Worm (Caenorhabditis elegans) whole organism, L1 larva: ENCODE measurements around the gene C26F1.1.

Experiments
- F16B12.6 ChIP-seq: fragments of 150-350 bp; optimal IDR thresholded peaks from 2 replicates; lab custom pipeline; 2014; ENCODE audit warnings: missing biosample characterization, missing genetic modification characterization
- blmp-1 ChIP-seq: fragments of 150-350 bp; optimal IDR thresholded peaks from 2 replicates; lab custom pipeline; 2014; ENCODE audit warnings: missing biosample characterization, missing genetic modification characterization
- ceh-8 ChIP-seq: fragments of 200-800 bp; sonication (Bioruptor generic); optimal IDR thresholded peaks from 2 replicates; lab custom pipeline; 2018; ENCODE audit warnings: mild to moderate bottlenecking, missing genetic modification characterization, moderate library complexity, missing compliant biosample characterization
- ceh-90 ChIP-seq: sonication (generic microtip); optimal IDR thresholded peaks from 2 replicates; lab custom pipeline; 2016; ENCODE audit warnings: missing genetic modification characterization, missing compliant biosample characterization
- efl-1 ChIP-seq, 4 experiments: fragments of 150-350 bp; optimal IDR thresholded peaks in 3 of 4; peaks in 1 of 4; 1 replicate in 1 of 4; 2 replicates in 3 of 4; lab custom pipeline; 2014; ENCODE audit warnings: missing biosample characterization in 2 of 4, missing genetic modification characterization in 2 of 4, missing genetic modification reagents in 2 of 4
- elt-3 ChIP-seq, 6 experiments: fragments of 150-350 bp in 1 of 6; sonication (generic microtip); optimal IDR thresholded peaks; 2 replicates each; lab custom pipeline; 2017 to 2018; ENCODE audit warnings: missing biosample characterization in 6 of 6, missing genetic modification characterization in 6 of 6, inconsistent platforms in 1 of 6
- ets-5 ChIP-seq: fragments of 200-800 bp; sonication (Bioruptor generic); IDR thresholded peaks from 2 replicates; pipeline ENCODE4 v1.3.6; 2022; ENCODE audit warnings: missing genetic modification characterization, missing compliant biosample characterization
- fkh-10 ChIP-seq: sonication (generic microtip); optimal IDR thresholded peaks from 2 replicates; lab custom pipeline; 2017; ENCODE audit warnings: missing biosample characterization, missing genetic modification reagents, missing genetic modification characterization
- fos-1 ChIP-seq: fragments of 150-350 bp; optimal IDR thresholded peaks from 2 replicates; lab custom pipeline; 2014; ENCODE audit warnings: missing biosample characterization, missing genetic modification characterization
- hlh-17 ChIP-seq: fragments of 200-800 bp; sonication (Bioruptor generic); optimal IDR thresholded peaks from 2 replicates; lab custom pipeline; 2018; ENCODE audit warnings: missing genetic modification characterization, mild to moderate bottlenecking, missing compliant biosample characterization, moderate library complexity, borderline replicate concordance
- irx-1 ChIP-seq: sonication (generic microtip); optimal IDR thresholded peaks from 2 replicates; lab custom pipeline; 2016; ENCODE audit warnings: missing genetic modification characterization, missing compliant biosample characterization
- isw-1 ChIP-seq: fragments of 200-800 bp; sonication (Bioruptor generic); IDR thresholded peaks from 2 replicates; pipeline ENCODE4 v1.3.6; 2022; ENCODE audit warnings: missing genetic modification characterization, missing compliant biosample characterization
- jun-1 ChIP-seq: fragments of 150-350 bp; optimal IDR thresholded peaks from 2 replicates; lab custom pipeline; 2014; ENCODE audit warnings: missing biosample characterization, missing genetic modification reagents, missing genetic modification characterization
- lin-14 ChIP-seq: fragments of 200-800 bp; sonication (Bioruptor generic); optimal IDR thresholded peaks from 2 replicates; lab custom pipeline; 2018; ENCODE audit warnings: mild to moderate bottlenecking, missing genetic modification characterization, moderate library complexity, missing compliant biosample characterization
- lin-15B ChIP-seq: fragments of 150-350 bp; sonication (generic microtip); optimal IDR thresholded peaks from 3 replicates; lab custom pipeline; 2014; ENCODE audit warnings: missing biosample characterization, missing genetic modification characterization
- lin-35 ChIP-seq, 2 experiments: fragments of 150-350 bp; optimal IDR thresholded peaks; 2 replicates each; lab custom pipeline; 2014; ENCODE audit warnings: missing biosample characterization in 2 of 2, missing genetic modification characterization in 2 of 2, missing genetic modification reagents in 2 of 2
- mef-2 ChIP-seq: fragments of 150-350 bp; optimal IDR thresholded peaks from 2 replicates; lab custom pipeline; 2014; ENCODE audit warnings: missing biosample characterization, missing genetic modification characterization
- nhr-11 ChIP-seq: fragments of 150-350 bp; optimal IDR thresholded peaks from 2 replicates; lab custom pipeline; 2014; ENCODE audit warnings: missing biosample characterization, missing genetic modification characterization
- nhr-20 ChIP-seq: sonication (generic microtip); optimal IDR thresholded peaks from 2 replicates; lab custom pipeline; 2016; ENCODE audit warnings: mild to moderate bottlenecking, missing genetic modification characterization, missing compliant biosample characterization
- nhr-47 ChIP-seq: sonication (generic microtip); optimal IDR thresholded peaks from 2 replicates; lab custom pipeline; 2016; ENCODE audit warnings: mild to moderate bottlenecking, missing genetic modification characterization, moderate library complexity, missing compliant biosample characterization
- nhr-71 ChIP-seq: sonication (generic microtip); optimal IDR thresholded peaks from 2 replicates; lab custom pipeline; 2016; ENCODE audit warnings: mild to moderate bottlenecking, missing genetic modification characterization, moderate library complexity, missing compliant biosample characterization
- nhr-76 ChIP-seq: sonication (generic microtip); optimal IDR thresholded peaks from 2 replicates; lab custom pipeline; 2017; ENCODE audit warnings: missing biosample characterization, missing genetic modification characterization
- nhr-84 ChIP-seq: sonication (generic microtip); optimal IDR thresholded peaks from 2 replicates; lab custom pipeline; 2017; ENCODE audit warnings: missing biosample characterization, missing genetic modification characterization
- nhr-90 ChIP-seq: sonication (generic microtip); optimal IDR thresholded peaks from 2 replicates; lab custom pipeline; 2016; ENCODE audit warnings: mild to moderate bottlenecking, missing genetic modification characterization, missing compliant biosample characterization; ENCODE audit not compliant: poor library complexity
- pax-3 ChIP-seq: fragments of 200-800 bp; sonication (Bioruptor generic); optimal IDR thresholded peaks from 2 replicates; lab custom pipeline; 2018; ENCODE audit warnings: mild to moderate bottlenecking, missing genetic modification characterization, moderate library complexity, missing compliant biosample characterization
- pqm-1 ChIP-seq: sonication (generic microtip); optimal IDR thresholded peaks from 3 replicates; lab custom pipeline; 2017; ENCODE audit warnings: missing biosample characterization, missing genetic modification characterization
- skn-1 ChIP-seq: fragments of 150-350 bp; optimal IDR thresholded peaks from 2 replicates; lab custom pipeline; 2014; ENCODE audit warnings: missing biosample characterization, missing genetic modification characterization
- snpc-4 ChIP-seq: fragments of 150-350 bp; optimal IDR thresholded peaks from 2 replicates; lab custom pipeline; 2014; ENCODE audit warnings: missing biosample characterization, missing genetic modification characterization
- snu-23 ChIP-seq: sonication (generic microtip); optimal IDR thresholded peaks from 2 replicates; lab custom pipeline; 2016; ENCODE audit warnings: missing genetic modification characterization, missing compliant biosample characterization
- sup-37 ChIP-seq: fragments of 200-800 bp; sonication (Bioruptor generic); optimal IDR thresholded peaks from 2 replicates; lab custom pipeline; 2018; ENCODE audit warnings: mild to moderate bottlenecking, missing genetic modification characterization, missing compliant biosample characterization
- tlp-1 ChIP-seq: fragments of 150-350 bp; optimal IDR thresholded peaks from 2 replicates; lab custom pipeline; 2014; ENCODE audit warnings: missing biosample characterization, missing genetic modification characterization
- unc-30 ChIP-seq: sonication (generic microtip); optimal IDR thresholded peaks from 2 replicates; lab custom pipeline; 2017; ENCODE audit warnings: missing biosample characterization, missing genetic modification characterization
- unc-62 ChIP-seq: fragments of 150-350 bp; optimal IDR thresholded peaks from 2 replicates; lab custom pipeline; 2014; ENCODE audit warnings: missing biosample characterization, missing genetic modification reagents, missing genetic modification characterization
- unc-86 ChIP-seq: sonication (generic microtip); optimal IDR thresholded peaks from 2 replicates; lab custom pipeline; 2016; ENCODE audit warnings: missing genetic modification characterization, missing compliant biosample characterization
- unc-98 ChIP-seq: fragments of 200-800 bp; sonication (Bioruptor generic); IDR thresholded peaks from 2 replicates; pipeline ENCODE4 v1.3.6; 2022; ENCODE audit warnings: missing genetic modification characterization, missing compliant biosample characterization
- zip-4 ChIP-seq: fragments of 200-800 bp; sonication (Bioruptor generic); optimal IDR thresholded peaks from 2 replicates; lab custom pipeline; 2018; ENCODE audit warnings: mild to moderate bottlenecking, missing genetic modification characterization, moderate library complexity, missing compliant biosample characterization
- ztf-11 ChIP-seq, 2 experiments: sonication (generic microtip); optimal IDR thresholded peaks; 2 replicates each; lab custom pipeline; 2016 to 2017; ENCODE audit warnings: missing genetic modification characterization in 2 of 2, missing biosample characterization in 1 of 2, missing compliant biosample characterization in 1 of 2

The C26F1.1 gene

ce11 chrV:7804801-7805163 lies 19.6 kb downstream of the C26F1.1 start, which contains the start of gene xpo-1:
xpo-1 (plus strand) TSS chrV:7805064.
- TF ChIP-seq efl-1 (optimal IDR thresholded peaks at IDR 0.05; lab: Kevin White, UChicago) (no peak), efl-1 (GFP tag; optimal IDR thresholded peaks at IDR 0.05 in 1 of 2; lab: Kevin White, UChicago) (peak in 1 of 2 experiments; percentile 20), pax-3 (tag; lab: Kevin White, UChicago) (no peak), pqm-1 (tag; lab: Kevin White, UChicago) (no peak), nhr-76 (tag; lab: Kevin White, UChicago) (no peak), ceh-90 (tag; lab: Kevin White, UChicago) (no peak), irx-1 (tag; lab: Kevin White, UChicago) (no peak), ceh-8 (GFP tag; lab: Kevin White, UChicago) (no peak), isw-1 (no peak), blmp-1 (tag; lab: Kevin White, UChicago) (peak; percentile 19), elt-3 (tag; optimal IDR thresholded peaks at IDR 0.05; lab: Kevin White, UChicago) (peak in 1 of 6 experiments; percentile 18), zip-4 (GFP tag; lab: Kevin White, UChicago) (no peak), sup-37 (GFP tag; lab: Kevin White, UChicago) (no peak), jun-1 (tag; lab: Kevin White, UChicago) (no peak), tlp-1 (tag; lab: Kevin White, UChicago) (no peak)

ce11 chrV:7806629-7807028 lies 21.4 kb downstream of the C26F1.1 start:
- TF ChIP-seq fkh-10 (no peak), unc-98 (GFP tag; lab: Robert Waterston, UW) (no peak), hlh-17 (GFP tag; lab: Kevin White, UChicago) (no peak), nhr-84 (tag; lab: Kevin White, UChicago) (no peak), ceh-8 (GFP tag; lab: Kevin White, UChicago) (no peak), ztf-11 (tag; optimal IDR thresholded peaks at IDR 0.05; lab: Kevin White, UChicago) (no peak), nhr-76 (tag; lab: Kevin White, UChicago) (no peak)

- TF ChIP-seq snpc-4 (tag; lab: Kevin White, UChicago) (no peak), unc-86 (tag; lab: Kevin White, UChicago) (no peak), ets-5 (GFP tag; lab: Robert Waterston, UW) (no peak), lin-15B (tag; lab: Kevin White, UChicago) (no peak), efl-1 (optimal IDR thresholded peaks at IDR 0.05; lab: Kevin White, UChicago) (no peak), efl-1 (GFP tag; optimal IDR thresholded peaks at IDR 0.05 in 1 of 2; lab: Kevin White, UChicago) (peak in 1 of 2 experiments; percentile 59), unc-30 (no peak), tlp-1 (tag; lab: Kevin White, UChicago) (no peak), nhr-47 (no peak)
- TF ChIP-seq, all 84 proteins: peak for 1
Measured at ce11 chrV:7808444-7808843, 23.2 kb downstream of the C26F1.1 start.

- no peak for TF ChIP-seq hlh-17 (GFP tag; lab: Kevin White, UChicago)
- no peak for TF ChIP-seq jun-1 (tag; lab: Kevin White, UChicago)
- TF ChIP-seq unc-86 (tag; lab: Kevin White, UChicago) = no peak
- TF ChIP-seq unc-98 (GFP tag; lab: Robert Waterston, UW) = no peak
- peak; percentile 7 for TF ChIP-seq nhr-71 (tag; lab: Kevin White, UChicago)
- no peak for TF ChIP-seq fos-1 (tag; lab: Kevin White, UChicago)
- no peak for TF ChIP-seq nhr-47
- TF ChIP-seq unc-62 (GFP tag; lab: Kevin White, UChicago) = no peak
- TF ChIP-seq nhr-90 (tag; lab: Kevin White, UChicago) = peak; percentile 15
- TF ChIP-seq mef-2 (tag; lab: Kevin White, UChicago) = no peak
- TF ChIP-seq nhr-11 (tag; lab: Kevin White, UChicago) = no peak
- no peak for TF ChIP-seq efl-1 (optimal IDR thresholded peaks at IDR 0.05; lab: Kevin White, UChicago)
- TF ChIP-seq efl-1 (GFP tag; optimal IDR thresholded peaks at IDR 0.05 in 1 of 2; lab: Kevin White, UChicago) = peak in 1 of 2 experiments; percentile 78
- TF ChIP-seq lin-14 (GFP tag; lab: Kevin White, UChicago) = peak; percentile 28
- peak in 1 of 2 experiments; percentile 36 for TF ChIP-seq lin-35 (GFP tag; optimal IDR thresholded peaks at IDR 0.05; lab: Kevin White, UChicago)
- no peak for TF ChIP-seq skn-1
- TF ChIP-seq snu-23 (GFP tag; lab: Kevin White, UChicago) = peak; percentile 19
- TF ChIP-seq F16B12.6 (tag; lab: Kevin White, UChicago) = no peak
- TF ChIP-seq nhr-20 (tag; lab: Kevin White, UChicago) = peak; percentile 22
- TF ChIP-seq isw-1 = no peak
Measured at ce11 chrV:7809320-7810256, 24.4 kb downstream of the C26F1.1 start, which contains the start of gene ZK742.3. ZK742.3 (minus strand) TSS chrV:7809912.
